Worm (Caenorhabditis elegans): Measurements from ENCODE around the gene mapk-15.

DNA sequence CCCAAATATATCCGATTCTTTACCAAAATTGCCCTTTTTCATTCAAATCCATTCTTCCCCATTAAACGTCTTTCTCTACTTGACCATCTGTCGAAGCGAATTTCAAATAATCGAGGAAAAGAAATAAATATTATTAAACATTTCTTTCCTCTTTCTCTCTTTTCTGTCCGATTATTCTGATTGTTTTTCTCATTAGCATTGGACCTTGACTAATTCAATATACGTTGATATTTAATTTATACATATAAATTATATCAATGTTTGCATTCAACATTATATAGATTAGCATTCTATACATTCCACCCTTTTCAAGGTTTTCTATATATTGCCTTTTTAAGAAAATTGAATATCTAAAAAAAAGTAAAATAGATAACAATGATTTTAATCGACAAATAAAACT is 5.3 kb downstream of the mapk-15 start:
- TF ChIP-seq mdl-1 (tag; optimal IDR thresholded peaks at IDR 0.05): no peak
- no peak for TF ChIP-seq nhr-84 (tag; optimal IDR thresholded peaks at IDR 0.05)
- no peak for TF ChIP-seq efl-3 (GFP tag; optimal IDR thresholded peaks at IDR 0.05)
- TF ChIP-seq zag-1 (tag; optimal IDR thresholded peaks at IDR 0.05): no peak
- TF ChIP-seq nhr-47 (tag; optimal IDR thresholded peaks at IDR 0.05): no peak
- TF ChIP-seq ces-1 (GFP tag; optimal IDR thresholded peaks at IDR 0.05): no peak
- TF ChIP-seq swsn-7 (tag; optimal IDR thresholded peaks at IDR 0.05): no peak
- no peak for TF ChIP-seq vab-15 (tag; optimal IDR thresholded peaks at IDR 0.05)
- TF ChIP-seq dsc-1 (tag; optimal IDR thresholded peaks at IDR 0.05): no peak
- TF ChIP-seq mef-2 (tag; optimal IDR thresholded peaks at IDR 0.05): no peak
- no peak for TF ChIP-seq egl-27 (tag; optimal IDR thresholded peaks at IDR 0.05)
- TF ChIP-seq nhr-77 (tag; optimal IDR thresholded peaks at IDR 0.05): no peak
- no peak for TF ChIP-seq F16B12.6 (tag; optimal IDR thresholded peaks at IDR 0.05)
- no peak for TF ChIP-seq hpl-2 (GFP tag; optimal IDR thresholded peaks at IDR 0.05)
